Fruit fly (Drosophila melanogaster) ovary, adult (tissue): ENCODE data around the gene CG9411.

ENCODE experiments used
- CG17801 ChIP-seq: fragments of 200-800 bp; optimal IDR thresholded peaks from 2 replicates; lab custom pipeline; 2019; ENCODE audit warnings: missing biosample characterization, mild to moderate bottlenecking, missing genetic modification characterization, moderate library complexity; ENCODE audit not compliant: partially characterized antibody

CG9411 gene

dm6 chrX:14480020-14480419, at the start of gene CG9411:
CG9411 (minus strand) TSS chrX:14480086.
- no peak for TF ChIP-seq CG17801 (GFP tag; lab: Kevin White, UChicago)

- TF ChIP-seq CG17801 (GFP tag; lab: Kevin White, UChicago) = peak; percentile 90
Measured at dm6 chrX:14500992-14501391, 21.1 kb upstream of the CG9411 start.

dm6 chrX:14495835-14496234, 15.9 kb upstream of the CG9411 start, which contains the start of gene CG12540:
CG12540 (plus strand) TSS chrX:14496135.
- no peak for TF ChIP-seq CG17801 (GFP tag; lab: Kevin White, UChicago)

- no peak for TF ChIP-seq CG17801 (GFP tag; lab: Kevin White, UChicago)
Measured at dm6 chrX:14493779-14494401, 14.0 kb upstream of the CG9411 start.

- TF ChIP-seq CG17801 (GFP tag; lab: Kevin White, UChicago) = no peak
Measured at dm6 chrX:14483521-14484031, 3.7 kb upstream of the CG9411 start.

dm6 chrX:14481607-14482006, 1.7 kb upstream of the CG9411 start:
- TF ChIP-seq CG17801 (GFP tag; lab: Kevin White, UChicago) = no peak

- TF ChIP-seq CG17801 (GFP tag; lab: Kevin White, UChicago) = no peak
Measured at dm6 chrX:14481206-14481605, 1.3 kb upstream of the CG9411 start.

- TF ChIP-seq CG17801 (GFP tag; lab: Kevin White, UChicago) = no peak
Measured at dm6 chrX:14446853-14447252, 33.0 kb downstream of the CG9411 start.
